Fruit fly (Drosophila melanogaster) whole organism, wandering third instar larva: Measurements from ENCODE around the gene Pus1.

Source experiments
- CG9705 ChIP-seq: fragments of 200-800 bp; sonication (Bioruptor generic); optimal IDR thresholded peaks from 2 replicates; lab custom pipeline; 2018; ENCODE audit warnings: missing biosample characterization, mild to moderate bottlenecking, missing genetic modification characterization
- GATAd ChIP-seq: sonication (Bioruptor generic); optimal IDR thresholded peaks from 2 replicates; lab custom pipeline; 2016; ENCODE audit warnings: missing biosample characterization, missing genetic modification characterization
- Hnf4 ChIP-seq: fragments of 200-800 bp; sonication (Bioruptor generic); optimal IDR thresholded peaks from 2 replicates; lab custom pipeline; 2016; ENCODE audit warnings: missing biosample characterization, mild to moderate bottlenecking, missing genetic modification characterization
- Jra ChIP-seq: sonication (Bioruptor generic); optimal IDR thresholded peaks from 2 replicates; lab custom pipeline; 2016; ENCODE audit warnings: missing biosample characterization, missing genetic modification characterization
- N ChIP-seq: fragments of >200 bp; optimal IDR thresholded peaks from 2 replicates; lab custom pipeline; 2018; ENCODE audit warnings: missing biosample characterization, missing external identifiers, missing genetic modification characterization
- OdsH ChIP-seq: fragments of 200-800 bp; sonication (Bioruptor generic); optimal IDR thresholded peaks from 2 replicates; lab custom pipeline; 2016; ENCODE audit warnings: missing biosample characterization, mild to moderate bottlenecking, missing genetic modification characterization
- Sp1 ChIP-seq: fragments of 200-800 bp; sonication (Bioruptor generic); optimal IDR thresholded peaks from 3 replicates; lab custom pipeline; 2019; ENCODE audit warnings: missing biosample characterization, mild to moderate bottlenecking, missing genetic modification characterization, moderate library complexity
- brk ChIP-seq: fragments of 200-800 bp; sonication (Bioruptor generic); optimal IDR thresholded peaks from 2 replicates; lab custom pipeline; 2016; ENCODE audit warnings: missing biosample characterization, mild to moderate bottlenecking, missing genetic modification characterization
- dl ChIP-seq, 2 experiments: fragments of 175-275, 200-275 bp in 1 of 2; fragments of 200-275 bp in 1 of 2; sonication (Bioruptor generic); optimal IDR thresholded peaks; lab custom pipeline; 2018; ENCODE audit warnings: mild to moderate bottlenecking in 2 of 2, missing biosample characterization in 2 of 2, missing genetic modification characterization in 2 of 2, moderate library complexity in 2 of 2; ENCODE audit not compliant: partially characterized antibody in 2 of 2, insufficient read depth in 1 of 2
- dsf ChIP-seq: sonication (Bioruptor generic); optimal IDR thresholded peaks from 2 replicates; lab custom pipeline; 2016; ENCODE audit warnings: missing biosample characterization, missing genetic modification characterization, borderline replicate concordance
- psq ChIP-seq: fragments of 200-800 bp; sonication (Bioruptor generic); optimal IDR thresholded peaks from 3 replicates; lab custom pipeline; 2017; ENCODE audit warnings: missing biosample characterization, mild to moderate bottlenecking, missing genetic modification characterization, moderate library complexity
- rgr ChIP-seq: fragments of 200-800 bp; sonication (Bioruptor generic); optimal IDR thresholded peaks from 3 replicates; lab custom pipeline; 2016; ENCODE audit warnings: missing biosample characterization, mild to moderate bottlenecking, missing genetic modification characterization
- tai ChIP-seq: sonication (Bioruptor generic); optimal IDR thresholded peaks from 2 replicates; lab custom pipeline; 2016; ENCODE audit warnings: missing biosample characterization, missing genetic modification characterization
- usp ChIP-seq: fragments of >200 bp; optimal IDR thresholded peaks from 2 replicates; lab custom pipeline; 2017; ENCODE audit warnings: missing biosample characterization, missing genetic modification characterization
- woc ChIP-seq: sonication (Bioruptor generic); optimal IDR thresholded peaks from 2 replicates; lab custom pipeline; 2016; ENCODE audit warnings: missing biosample characterization, mild to moderate bottlenecking, missing genetic modification characterization

Gene Pus1

dm6 chr3R:20543719-20544118 is 48.8 kb downstream of the Pus1 start:
- TF ChIP-seq dl (GFP tag; optimal IDR thresholded peaks at IDR 0.05; lab: Kevin White, UChicago; ENCODE audit: insufficient read depth in 1 of 2, partially characterized antibody in 2 of 2) (no peak), N (no peak), usp (no peak)

dm6 chr3R:20543220-20543619 is 49.3 kb downstream of the Pus1 start:
- TF ChIP-seq Jra (GFP tag; lab: Kevin White, UChicago) (no peak), psq (GFP tag; lab: Kevin White, UChicago) (peak; percentile 37)

dm6 chr3R:20542283-20543144 is 50.0 kb downstream of the Pus1 start:
- TF ChIP-seq Hnf4 = peak; percentile 53
- TF ChIP-seq woc (GFP tag; lab: Kevin White, UChicago) = no peak
- TF ChIP-seq tai (GFP tag; lab: Kevin White, UChicago) = peak; percentile 43
- TF ChIP-seq Sp1 (GFP tag; lab: Kevin White, UChicago) = peak; percentile 36
- peak; percentile 26 for TF ChIP-seq brk (GFP tag; lab: Kevin White, UChicago)
- peak; percentile 33 for TF ChIP-seq OdsH (GFP tag; lab: Kevin White, UChicago)
- TF ChIP-seq CG9705 (GFP tag; lab: Kevin White, UChicago) = peak; percentile 32
- peak; percentile 0 for TF ChIP-seq rgr (GFP tag; lab: Kevin White, UChicago)
- no peak for TF ChIP-seq GATAd (GFP tag; lab: Kevin White, UChicago)
- peak; percentile 22 for TF ChIP-seq dsf (GFP tag; lab: Kevin White, UChicago)
- TF ChIP-seq, all 38 proteins: peak for 8
